Worm (Caenorhabditis elegans): Measurements from ENCODE around the gene sodh-2.

sodh-2 gene

DNA sequence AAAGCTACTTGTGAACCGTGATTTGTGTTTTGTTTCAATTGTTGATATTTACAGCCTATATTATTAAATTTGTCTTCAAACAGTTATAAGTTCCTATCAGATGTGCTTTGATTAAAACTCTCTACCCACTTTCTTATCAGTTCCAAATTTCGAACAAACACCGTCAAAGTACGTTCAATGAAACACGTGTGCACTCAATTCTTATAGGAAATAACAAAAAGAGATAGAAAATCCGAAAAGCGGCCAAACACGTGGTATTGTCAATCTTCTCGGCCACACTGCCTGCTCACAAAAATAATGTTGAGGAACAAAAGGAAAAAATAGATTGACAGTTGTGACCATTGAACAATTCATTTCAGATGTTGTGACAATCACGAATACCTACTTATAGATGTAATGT, 5.1 kb downstream of the sodh-2 start:
- TF ChIP-seq zag-1 (tag; optimal IDR thresholded peaks at IDR 0.05) (no peak), tbx-2 (tag; optimal IDR thresholded peaks at IDR 0.05) (no peak), nhr-11 (tag; optimal IDR thresholded peaks at IDR 0.05) (no peak), pqm-1 (tag; optimal IDR thresholded peaks at IDR 0.05) (peak; percentile 91), egl-5 (tag; optimal IDR thresholded peaks at IDR 0.05) (no peak), nhr-23 (tag; optimal IDR thresholded peaks at IDR 0.05) (peak; percentile 59), fkh-2 (tag; optimal IDR thresholded peaks at IDR 0.05) (no peak), eor-1 (tag; optimal IDR thresholded peaks at IDR 0.05) (no peak), ztf-11 (tag; optimal IDR thresholded peaks at IDR 0.05) (no peak), skn-1 (tag; optimal IDR thresholded peaks at IDR 0.05) (no peak), elt-2 (tag; optimal IDR thresholded peaks at IDR 0.05) (peak; percentile 85), ama-1 (optimal IDR thresholded peaks at IDR 0.05) (peak; percentile 86), nfya-1 (tag; optimal IDR thresholded peaks at IDR 0.05; ENCODE audit: insufficient read depth) (peak; percentile 27), sea-2 (GFP tag; optimal IDR thresholded peaks at IDR 0.05) (no peak), nhr-67 (tag; optimal IDR thresholded peaks at IDR 0.05) (no peak), nhr-12 (tag; optimal IDR thresholded peaks at IDR 0.05) (no peak), mdl-1 (tag; optimal IDR thresholded peaks at IDR 0.05) (peak; percentile 47), nhr-25 (tag; optimal IDR thresholded peaks at IDR 0.05) (no peak), nhr-77 (tag; optimal IDR thresholded peaks at IDR 0.05) (no peak), hmg-11 (tag; optimal IDR thresholded peaks at IDR 0.05) (no peak), nhr-28 (tag; optimal IDR thresholded peaks at IDR 0.05) (no peak), R02D3.7 (tag; optimal IDR thresholded peaks at IDR 0.05) (no peak), nhr-43 (tag; optimal IDR thresholded peaks at IDR 0.05; ENCODE audit: poor library complexity, severe bottlenecking) (peak; percentile 68), ceh-82 (tag; optimal IDR thresholded peaks at IDR 0.05) (no peak), elt-1 (tag; optimal IDR thresholded peaks at IDR 0.05) (no peak), unc-39 (tag; optimal IDR thresholded peaks at IDR 0.05) (no peak), lsy-12 (tag; optimal IDR thresholded peaks at IDR 0.05) (no peak), unc-62 (GFP tag; optimal IDR thresholded peaks at IDR 0.05) (no peak), fos-1 (tag; optimal IDR thresholded peaks at IDR 0.05) (no peak), snpc-4 (tag; optimal IDR thresholded peaks at IDR 0.05) (no peak), ceh-16 (tag; optimal IDR thresholded peaks at IDR 0.05) (no peak), ZK546.5 (tag; optimal IDR thresholded peaks at IDR 0.05) (no peak), aly-2 (tag; optimal IDR thresholded peaks at IDR 0.05) (no peak), ceh-28 (tag; optimal IDR thresholded peaks at IDR 0.05) (no peak), nhr-237 (tag; optimal IDR thresholded peaks at IDR 0.05) (no peak), fkh-10 (GFP tag; optimal IDR thresholded peaks at IDR 0.05) (no peak), ceh-9 (tag; optimal IDR thresholded peaks at IDR 0.05) (no peak), mml-1 (tag; optimal IDR thresholded peaks at IDR 0.05) (no peak), lin-15B (tag; optimal IDR thresholded peaks at IDR 0.05) (no peak), ztf-4 (tag; optimal IDR thresholded peaks at IDR 0.05) (no peak), nhr-76 (tag; optimal IDR thresholded peaks at IDR 0.05) (no peak), lin-39 (tag; optimal IDR thresholded peaks at IDR 0.05) (peak; percentile 2), daf-12 (tag; optimal IDR thresholded peaks at IDR 0.05) (no peak), elt-3 (tag; optimal IDR thresholded peaks at IDR 0.05) (no peak), jun-1 (tag; optimal IDR thresholded peaks at IDR 0.05) (peak; percentile 93), pha-4 (tag; optimal IDR thresholded peaks at IDR 0.05) (peak; percentile 85), egl-27 (tag; optimal IDR thresholded peaks at IDR 0.05) (no peak)

DNA sequence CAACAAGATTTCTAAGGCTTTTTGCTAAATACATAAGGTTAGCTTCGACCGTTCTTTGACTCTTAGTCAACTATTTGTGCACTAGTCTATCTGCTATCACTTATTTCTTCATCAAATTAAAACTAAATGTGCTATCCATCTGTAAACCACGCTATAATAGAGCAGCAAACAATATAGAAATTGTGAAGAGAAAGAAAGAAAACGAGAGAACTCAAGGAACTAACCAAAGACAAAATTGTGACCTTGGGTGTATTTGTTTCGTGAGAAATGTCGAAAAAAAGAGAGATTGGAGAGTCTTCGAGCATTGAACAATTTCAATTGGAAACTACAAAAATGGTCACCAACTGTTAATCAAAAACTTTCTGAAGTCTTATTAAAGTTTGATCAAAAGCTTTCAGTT, 6.0 kb downstream of the sodh-2 start:
- TF ChIP-seq fkh-10 (GFP tag; optimal IDR thresholded peaks at IDR 0.05), result no peak
- TF ChIP-seq elt-2 (tag; optimal IDR thresholded peaks at IDR 0.05), result peak; percentile 32
- peak; percentile 73 for TF ChIP-seq pha-4 (tag; optimal IDR thresholded peaks at IDR 0.05)
- TF ChIP-seq pqm-1 (tag; optimal IDR thresholded peaks at IDR 0.05), result peak; percentile 94
- peak; percentile 39 for TF ChIP-seq jun-1 (tag; optimal IDR thresholded peaks at IDR 0.05)
